Worm (Caenorhabditis elegans) whole organism, young adult: ENCODE data around the gene F55G1.15.

Experiments
- B0019.2 ChIP-seq: fragments of 200-800 bp; sonication (Bioruptor generic); conservative IDR thresholded peaks from 2 replicates; pipeline ENCODE4 v1.3.6; 2022; ENCODE audit warnings: missing genetic modification reagents, missing genetic modification characterization, missing compliant biosample characterization
- B0261.1 ChIP-seq: sonication (generic microtip); optimal IDR thresholded peaks from 2 replicates; lab custom pipeline; 2016; ENCODE audit warnings: mild to moderate bottlenecking, missing genetic modification characterization, moderate library complexity, missing compliant biosample characterization
- C06A6.2 ChIP-seq: fragments of 200-800 bp; sonication (Bioruptor generic); conservative IDR thresholded peaks from 2 replicates; pipeline ENCODE4 v1.3.6; 2022; ENCODE audit warnings: missing genetic modification characterization, missing compliant biosample characterization
- C17E4.6 ChIP-seq: fragments of 200-800 bp; sonication (Bioruptor generic); IDR thresholded peaks from 2 replicates; pipeline ENCODE4 v1.3.6; 2022; ENCODE audit warnings: missing genetic modification reagents, missing genetic modification characterization, missing compliant biosample characterization
- D2030.7 ChIP-seq: fragments of 200-800 bp; sonication (Bioruptor generic); IDR thresholded peaks from 2 replicates; pipeline ENCODE4 v1.3.6; 2022; ENCODE audit warnings: missing genetic modification reagents, missing genetic modification characterization, missing compliant biosample characterization
- F10E7.11 ChIP-seq: sonication (generic microtip); optimal IDR thresholded peaks from 2 replicates; lab custom pipeline; 2017; ENCODE audit warnings: mild to moderate bottlenecking, missing genetic modification characterization, moderate library complexity, missing compliant biosample characterization
- F49E8.2 ChIP-seq: sonication (generic microtip); optimal IDR thresholded peaks from 3 replicates; lab custom pipeline; 2017; ENCODE audit warnings: missing genetic modification characterization, mild to moderate bottlenecking, missing compliant biosample characterization, antibody characterized with exemption, moderate library complexity; ENCODE audit not compliant: insufficient read depth
- F57C9.4 ChIP-seq: sonication (generic microtip); optimal IDR thresholded peaks from 2 replicates; lab custom pipeline; 2017; ENCODE audit warnings: mild to moderate bottlenecking, missing genetic modification characterization, missing compliant biosample characterization
- T07F8.4 ChIP-seq: sonication (generic microtip); optimal IDR thresholded peaks from 2 replicates; lab custom pipeline; 2016; ENCODE audit warnings: mild to moderate bottlenecking, missing genetic modification characterization, moderate library complexity, missing compliant biosample characterization
- Y53F4B.3 ChIP-seq: fragments of 200-800 bp; sonication (Bioruptor generic); IDR thresholded peaks from 2 replicates; pipeline ENCODE4 v1.3.6; 2022; ENCODE audit warnings: missing genetic modification reagents, missing genetic modification characterization, missing compliant biosample characterization
- Y56A3A.18 ChIP-seq: fragments of 200-800 bp; sonication (Bioruptor generic); IDR thresholded peaks from 2 replicates; pipeline ENCODE4 v1.3.6; 2022; ENCODE audit warnings: missing genetic modification reagents, missing genetic modification characterization, missing compliant biosample characterization
- Y67H2A.10 ChIP-seq: fragments of 200-800 bp; sonication (Bioruptor generic); conservative IDR thresholded peaks from 2 replicates; pipeline ENCODE4 v1.3.6; 2022; ENCODE audit warnings: missing genetic modification reagents, missing genetic modification characterization, missing compliant biosample characterization
- Y79H2A.3 ChIP-seq: fragments of 200-800 bp; sonication (Bioruptor generic); conservative IDR thresholded peaks from 2 replicates; pipeline ENCODE4 v1.3.6; 2022; ENCODE audit warnings: missing genetic modification reagents, missing genetic modification characterization, missing compliant biosample characterization
- ZK185.1 ChIP-seq: sonication (generic microtip); optimal IDR thresholded peaks from 2 replicates; lab custom pipeline; 2016; ENCODE audit warnings: mild to moderate bottlenecking, missing genetic modification characterization, missing compliant biosample characterization; ENCODE audit not compliant: poor library complexity, severe bottlenecking
- ama-1 ChIP-seq, 3 experiments: fragments of 150-350 bp in 1 of 3; sonication (generic microtip) in 2 of 3; optimal IDR thresholded peaks; 2 replicates each; lab custom pipeline; 2014 to 2018; ENCODE audit warnings: missing biosample characterization in 2 of 3, missing genetic modification characterization in 2 of 3, missing genetic modification reagents in 2 of 3
- athp-1 ChIP-seq: sonication (generic microtip); optimal IDR thresholded peaks from 2 replicates; lab custom pipeline; 2017; ENCODE audit warnings: mild to moderate bottlenecking, missing genetic modification characterization, missing compliant biosample characterization
- attf-3 ChIP-seq: fragments of 200-800 bp; sonication (Bioruptor generic); conservative IDR thresholded peaks from 2 replicates; pipeline ENCODE4 v1.3.6; 2022; ENCODE audit warnings: missing genetic modification reagents, missing genetic modification characterization, missing compliant biosample characterization
- attf-5 ChIP-seq: fragments of 200-800 bp; sonication (Bioruptor generic); optimal IDR thresholded peaks from 2 replicates; lab custom pipeline; 2018; ENCODE audit warnings: mild to moderate bottlenecking, missing genetic modification characterization, missing compliant biosample characterization
- cebp-2 ChIP-seq: fragments of 200-800 bp; sonication (Bioruptor generic); IDR thresholded peaks from 2 replicates; pipeline ENCODE4 v1.3.6; 2022; ENCODE audit warnings: missing genetic modification characterization, missing compliant biosample characterization
- ceh-27 ChIP-seq: fragments of 200-800 bp; sonication (Bioruptor generic); optimal IDR thresholded peaks from 2 replicates; lab custom pipeline; 2018; ENCODE audit warnings: mild to moderate bottlenecking, missing genetic modification characterization, moderate library complexity, missing compliant biosample characterization
- ceh-58 ChIP-seq: fragments of 200-800 bp; sonication (Bioruptor generic); IDR thresholded peaks from 2 replicates; pipeline ENCODE4 v1.3.6; 2022; ENCODE audit warnings: missing genetic modification characterization, missing compliant biosample characterization
- dpff-1 ChIP-seq: sonication (generic microtip); optimal IDR thresholded peaks from 2 replicates; lab custom pipeline; 2017; ENCODE audit warnings: mild to moderate bottlenecking, missing genetic modification characterization, missing compliant biosample characterization
- ets-4 ChIP-seq: fragments of 200-800 bp; sonication (Bioruptor generic); optimal IDR thresholded peaks from 2 replicates; lab custom pipeline; 2018; ENCODE audit warnings: mild to moderate bottlenecking, missing genetic modification characterization, missing compliant biosample characterization
- hlh-12 ChIP-seq: sonication (generic microtip); optimal IDR thresholded peaks from 2 replicates; lab custom pipeline; 2016; ENCODE audit warnings: missing genetic modification characterization, missing compliant biosample characterization
- hmg-20 ChIP-seq: fragments of 200-800 bp; sonication (Bioruptor generic); IDR thresholded peaks from 2 replicates; pipeline ENCODE4 v1.3.6; 2022; ENCODE audit warnings: missing genetic modification reagents, missing genetic modification characterization, missing compliant biosample characterization
- hrde-1 ChIP-seq: sonication (generic microtip); optimal IDR thresholded peaks from 2 replicates; lab custom pipeline; 2016; ENCODE audit warnings: missing genetic modification characterization, mild to moderate bottlenecking, missing compliant biosample characterization, moderate library complexity, missing genotype, missing genetic modification reagents, borderline replicate concordance
- hsf-1 ChIP-seq: fragments of 200-800 bp; sonication (Bioruptor generic); IDR thresholded peaks from 2 replicates; pipeline ENCODE4 v1.3.6; 2022; ENCODE audit warnings: missing genetic modification reagents, missing genetic modification characterization, missing compliant biosample characterization
- lag-1 ChIP-seq: fragments of 200-800 bp; sonication (Bioruptor generic); IDR thresholded peaks from 2 replicates; pipeline ENCODE4 v1.3.6; 2022; ENCODE audit warnings: missing genetic modification reagents, missing genetic modification characterization, missing compliant biosample characterization
- let-526 ChIP-seq: fragments of 200-800 bp; sonication (Bioruptor generic); IDR thresholded peaks from 2 replicates; pipeline ENCODE4 v1.3.6; 2022; ENCODE audit warnings: missing genetic modification reagents, missing genetic modification characterization, missing compliant biosample characterization
- lin-35 ChIP-seq, 3 experiments: fragments of 150-350 bp in 2 of 3; sonication (generic microtip) in 1 of 3; optimal IDR thresholded peaks; 2 replicates each; lab custom pipeline; 2014 to 2018; ENCODE audit warnings: missing biosample characterization in 3 of 3, missing genetic modification characterization in 3 of 3, missing genetic modification reagents in 3 of 3
- lin-40 ChIP-seq: sonication (generic microtip); optimal IDR thresholded peaks from 2 replicates; lab custom pipeline; 2016; ENCODE audit warnings: missing genetic modification characterization, mild to moderate bottlenecking, missing compliant biosample characterization, missing genotype, missing genetic modification reagents
- lin-54 ChIP-seq: fragments of 200-800 bp; sonication (Bioruptor generic); optimal IDR thresholded peaks from 2 replicates; lab custom pipeline; 2018; ENCODE audit warnings: mild to moderate bottlenecking, missing genetic modification characterization, missing compliant biosample characterization
- mel-28 ChIP-seq: sonication (generic microtip); optimal IDR thresholded peaks from 2 replicates; lab custom pipeline; 2016; ENCODE audit warnings: borderline replicate concordance, mild to moderate bottlenecking, missing genetic modification characterization, missing compliant biosample characterization
- mxl-1 ChIP-seq: sonication (generic microtip); optimal IDR thresholded peaks from 2 replicates; lab custom pipeline; 2016; ENCODE audit warnings: missing genetic modification characterization, missing compliant biosample characterization
- nfya-1 ChIP-seq: sonication (generic microtip); optimal IDR thresholded peaks from 2 replicates; lab custom pipeline; 2017; ENCODE audit warnings: antibody characterized with exemption, missing compliant biosample characterization, missing genetic modification characterization, borderline replicate concordance; ENCODE audit not compliant: insufficient read depth
- nhr-120 ChIP-seq: fragments of 200-800 bp; sonication (Bioruptor generic); IDR thresholded peaks from 2 replicates; pipeline ENCODE4 v1.3.6; 2022; ENCODE audit warnings: missing genetic modification characterization, missing compliant biosample characterization
- nhr-90 ChIP-seq: sonication (generic microtip); optimal IDR thresholded peaks from 2 replicates; lab custom pipeline; 2016; ENCODE audit warnings: missing genotype, mild to moderate bottlenecking, missing genetic modification characterization, missing compliant biosample characterization
- rec-8 ChIP-seq, 2 experiments: sonication (generic microtip); optimal IDR thresholded peaks; 2 replicates each; lab custom pipeline; 2016; ENCODE audit warnings: mild to moderate bottlenecking in 2 of 2, missing genetic modification characterization in 2 of 2, missing genetic modification reagents in 2 of 2, missing genotype in 2 of 2, missing biosample characterization in 1 of 2, missing compliant biosample characterization in 1 of 2, moderate library complexity in 1 of 2
- sea-2 ChIP-seq: fragments of 200-800 bp; sonication (Bioruptor generic); IDR thresholded peaks from 2 replicates; pipeline ENCODE4 v1.3.6; 2022; ENCODE audit warnings: missing genetic modification characterization, missing compliant biosample characterization
- snpc-1.3 ChIP-seq: sonication (generic microtip); optimal IDR thresholded peaks from 2 replicates; lab custom pipeline; 2017; ENCODE audit warnings: missing genetic modification characterization, mild to moderate bottlenecking, missing compliant biosample characterization, antibody characterized with exemption, moderate library complexity, missing genotype, missing genetic modification reagents; ENCODE audit not compliant: insufficient read depth
- tlf-1 ChIP-seq: fragments of 200-800 bp; sonication (Bioruptor generic); optimal IDR thresholded peaks from 2 replicates; lab custom pipeline; 2018; ENCODE audit warnings: mild to moderate bottlenecking, missing genetic modification characterization, missing compliant biosample characterization
- xnd-1 ChIP-seq: sonication (generic microtip); optimal IDR thresholded peaks from 2 replicates; lab custom pipeline; 2016; ENCODE audit warnings: missing genotype, missing genetic modification reagents, missing genetic modification characterization, missing compliant biosample characterization
- ztf-22 ChIP-seq: fragments of 200-800 bp; sonication (Bioruptor generic); optimal IDR thresholded peaks from 2 replicates; lab custom pipeline; 2018; ENCODE audit warnings: mild to moderate bottlenecking, missing genetic modification characterization, moderate library complexity, missing compliant biosample characterization
- ztf-25 ChIP-seq: fragments of 200-800 bp; sonication (Bioruptor generic); IDR thresholded peaks from 2 replicates; pipeline ENCODE4 v1.3.6; 2022; ENCODE audit warnings: missing genetic modification reagents, missing genetic modification characterization, missing compliant biosample characterization
- ztf-28 ChIP-seq: fragments of 200-800 bp; sonication (Bioruptor generic); IDR thresholded peaks from 2 replicates; pipeline ENCODE4 v1.3.6; 2022; ENCODE audit warnings: missing genetic modification reagents, missing genetic modification characterization, missing compliant biosample characterization

The F55G1.15 gene

DNA sequence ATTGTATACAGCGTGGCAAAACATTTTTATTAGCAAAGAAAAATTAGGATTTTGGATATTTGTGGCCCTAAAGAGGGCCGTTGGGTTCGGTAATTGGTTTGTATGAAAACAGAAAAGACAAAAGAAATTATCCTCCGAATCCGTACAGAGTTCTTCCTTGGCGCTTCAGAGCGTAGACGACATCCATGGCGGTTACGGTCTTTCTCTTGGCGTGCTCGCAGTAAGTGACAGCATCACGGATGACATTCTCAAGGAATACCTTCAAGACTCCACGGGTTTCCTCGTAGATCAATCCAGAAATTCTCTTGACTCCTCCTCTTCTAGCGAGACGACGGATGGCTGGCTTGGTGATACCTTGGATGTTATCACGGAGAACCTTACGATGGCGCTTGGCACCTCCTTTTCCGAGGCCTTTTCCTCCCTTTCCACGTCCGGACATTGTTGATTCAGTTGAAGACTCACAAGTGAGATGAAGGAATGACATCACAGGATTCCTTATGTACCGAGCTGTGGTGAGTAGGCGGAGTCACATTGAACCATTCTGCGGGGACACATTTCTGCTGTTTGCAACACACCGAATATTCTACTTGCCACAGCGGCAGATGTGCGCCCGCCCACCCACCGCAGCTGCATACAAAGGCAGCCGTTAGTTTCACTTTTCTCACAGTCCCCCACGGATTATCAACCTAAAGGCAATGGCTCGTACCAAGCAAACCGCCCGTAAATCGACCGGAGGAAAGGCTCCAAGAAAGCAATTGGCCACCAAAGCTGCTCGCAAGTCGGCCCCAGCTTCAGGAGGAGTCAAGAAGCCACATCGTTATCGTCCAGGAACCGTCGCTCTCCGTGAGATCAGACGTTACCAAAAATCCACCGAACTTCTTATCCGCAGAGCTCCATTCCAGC, 13.4 kb downstream of the F55G1.15 start, which contains the start of the genes his-60 and his-59 (continued):
- TF ChIP-seq C06A6.2 (no peak), dpff-1 (tag; lab: Kevin White, UChicago) (no peak), ama-1 (optimal IDR thresholded peaks at IDR 0.05; lab: Kevin White, UChicago) (no peak), ama-1 (GFP tag; optimal IDR thresholded peaks at IDR 0.05; lab: Kevin White, UChicago) (peak in 1 of 2 experiments; percentile 83), hrde-1 (peak; percentile 97), ztf-22 (GFP tag; lab: Kevin White, UChicago) (no peak), mxl-1 (tag; lab: Kevin White, UChicago) (no peak), F49E8.2 (tag; lab: Kevin White, UChicago) (peak; percentile 91), cebp-2 (GFP tag; lab: Robert Waterston, UW) (0 out of 2 replicates have a peak, but pooled peaks have one; percentile 58), nhr-90 (peak; percentile 51), nfya-1 (tag; lab: Kevin White, UChicago) (no peak), F10E7.11 (tag; lab: Kevin White, UChicago) (no peak), rec-8 (tag; optimal IDR thresholded peaks at IDR 0.05; lab: Kevin White, UChicago) (peak in 1 of 2 experiments; percentile 77), hmg-20 (GFP tag; lab: Robert Waterston, UW) (no peak), mel-28 (tag; lab: Kevin White, UChicago) (no peak), F57C9.4 (tag; lab: Kevin White, UChicago) (no peak), Y53F4B.3 (GFP tag; lab: Robert Waterston, UW) (no peak), ZK185.1 (tag; lab: Kevin White, UChicago) (no peak), attf-3 (GFP tag; lab: Robert Waterston, UW) (0 out of 2 replicates have a peak, but pooled peaks have one; percentile 7), lin-35 (GFP tag; optimal IDR thresholded peaks at IDR 0.05; lab: Kevin White, UChicago) (no peak), nhr-120 (GFP tag; lab: Robert Waterston, UW) (no peak), ceh-58 (0 out of 2 replicates have a peak, but pooled peaks have one; percentile 38), ets-4 (GFP tag; lab: Kevin White, UChicago) (no peak), ztf-25 (GFP tag; lab: Robert Waterston, UW) (peak; percentile 28; the same call in 1 of the 2 replicates), xnd-1 (tag; lab: Kevin White, UChicago) (peak; percentile 20), C17E4.6 (GFP tag; lab: Robert Waterston, UW) (0 out of 2 replicates have a peak, but pooled peaks have one; percentile 18), hlh-12 (tag; lab: Kevin White, UChicago) (no peak), lin-54 (GFP tag; lab: Kevin White, UChicago) (peak; percentile 44), D2030.7 (GFP tag; lab: Robert Waterston, UW) (peak; percentile 39; the same call in 1 of the 2 replicates), let-526 (GFP tag; lab: Robert Waterston, UW) (no peak), athp-1 (tag; lab: Kevin White, UChicago) (peak; percentile 48), ceh-27 (GFP tag; lab: Kevin White, UChicago) (peak; percentile 13), B0261.1 (tag; lab: Kevin White, UChicago) (no peak), Y67H2A.10 (no peak), attf-5 (GFP tag; lab: Kevin White, UChicago) (peak; percentile 9), ztf-28 (GFP tag; lab: Robert Waterston, UW) (no peak), Y79H2A.3 (GFP tag; lab: Robert Waterston, UW) (peak; percentile 93), lag-1 (GFP tag; lab: Robert Waterston, UW) (no peak), snpc-1.3 (tag; lab: Kevin White, UChicago) (peak; percentile 79), tlf-1 (GFP tag; lab: Kevin White, UChicago) (peak; percentile 76), T07F8.4 (tag; lab: Kevin White, UChicago) (peak; percentile 31), hsf-1 (GFP tag; lab: Robert Waterston, UW) (peak; percentile 13), Y56A3A.18 (GFP tag; lab: Robert Waterston, UW) (no peak), B0019.2 (GFP tag; lab: Robert Waterston, UW) (no peak), lin-40 (tag; lab: Kevin White, UChicago) (no peak), sea-2 (no peak)
